Worm (Caenorhabditis elegans): ENCODE data around the gene olrn-1.

Gene olrn-1

ce11 chrX:15492759-15493158 is 44.7 kb upstream of the olrn-1 start (continued):
- TF ChIP-seq nhr-11 (tag; optimal IDR thresholded peaks at IDR 0.05) (no peak), ztf-4 (tag; optimal IDR thresholded peaks at IDR 0.05) (peak; percentile 58), nhr-77 (tag; optimal IDR thresholded peaks at IDR 0.05) (no peak), peb-1 (tag; optimal IDR thresholded peaks at IDR 0.05) (no peak), ztf-11 (tag; optimal IDR thresholded peaks at IDR 0.05) (no peak), nhr-12 (tag; optimal IDR thresholded peaks at IDR 0.05) (no peak)

- TF ChIP-seq sma-9 (GFP tag; optimal IDR thresholded peaks at IDR 0.05) = no peak
- TF ChIP-seq sma-9 (tag; optimal IDR thresholded peaks at IDR 0.05) = no peak
- no peak for TF ChIP-seq ztf-4 (tag; optimal IDR thresholded peaks at IDR 0.05)
- TF ChIP-seq C34F6.9 (tag; optimal IDR thresholded peaks at IDR 0.05) = no peak
- no peak for TF ChIP-seq alr-1 (tag; optimal IDR thresholded peaks at IDR 0.05)
- no peak for TF ChIP-seq unc-39 (tag; optimal IDR thresholded peaks at IDR 0.05)
- no peak for TF ChIP-seq egl-27 (tag; optimal IDR thresholded peaks at IDR 0.05)
- TF ChIP-seq unc-55 (GFP tag; optimal IDR thresholded peaks at IDR 0.05) = no peak
- TF ChIP-seq nhr-21 (tag; optimal IDR thresholded peaks at IDR 0.05) = no peak
- TF ChIP-seq R02D3.7 (tag; optimal IDR thresholded peaks at IDR 0.05) = no peak
Observed at ce11 chrX:15493322-15493721, 44.1 kb upstream of the olrn-1 start, which contains the start of gene gob-1. Gene gob-1, plus strand, starts transcription at chrX:15493602.

- peak; percentile 7 for TF ChIP-seq sma-9 (GFP tag; optimal IDR thresholded peaks at IDR 0.05)
- no peak for TF ChIP-seq sma-9 (tag; optimal IDR thresholded peaks at IDR 0.05)
- TF ChIP-seq nhr-10 (tag; optimal IDR thresholded peaks at IDR 0.05) = no peak
- no peak for TF ChIP-seq skn-1 (tag; optimal IDR thresholded peaks at IDR 0.05)
- no peak for TF ChIP-seq aly-2 (tag; optimal IDR thresholded peaks at IDR 0.05)
- no peak for TF ChIP-seq ZK546.5 (tag; optimal IDR thresholded peaks at IDR 0.05)
- TF ChIP-seq lin-39 (tag; optimal IDR thresholded peaks at IDR 0.05) = no peak
- TF ChIP-seq fos-1 (tag; optimal IDR thresholded peaks at IDR 0.05) = peak; percentile 19
- TF ChIP-seq elt-3 (tag; optimal IDR thresholded peaks at IDR 0.05) = no peak
- peak; percentile 24 for TF ChIP-seq nhr-25 (tag; optimal IDR thresholded peaks at IDR 0.05)
Observed at ce11 chrX:15494154-15494553, 43.3 kb upstream of the olrn-1 start.

- TF ChIP-seq crh-2 (tag; optimal IDR thresholded peaks at IDR 0.05) = peak; percentile 56
- TF ChIP-seq F13H6.1 (tag; optimal IDR thresholded peaks at IDR 0.05) = peak; percentile 52
- TF ChIP-seq lsy-2 (tag; optimal IDR thresholded peaks at IDR 0.05) = peak in 1 of 2 experiments; percentile 23
- no peak for TF ChIP-seq nhr-23 (tag; optimal IDR thresholded peaks at IDR 0.05)
- peak in 1 of 2 experiments; percentile 72 for TF ChIP-seq mdl-1 (tag; optimal IDR thresholded peaks at IDR 0.05)
- peak; percentile 40 for TF ChIP-seq nhr-21 (tag; optimal IDR thresholded peaks at IDR 0.05)
- peak; percentile 38 for TF ChIP-seq fos-1 (tag; optimal IDR thresholded peaks at IDR 0.05)
- TF ChIP-seq sma-3 (GFP tag; optimal IDR thresholded peaks at IDR 0.05) = peak; percentile 32
- TF ChIP-seq nhr-25 (tag; optimal IDR thresholded peaks at IDR 0.05) = peak; percentile 70
- peak; percentile 33 for TF ChIP-seq nhr-129 (tag; optimal IDR thresholded peaks at IDR 0.05)
- TF ChIP-seq sma-9 (GFP tag; optimal IDR thresholded peaks at IDR 0.05) = peak; percentile 55
- TF ChIP-seq sma-9 (tag; optimal IDR thresholded peaks at IDR 0.05) = no peak
- TF ChIP-seq elt-3 (tag; optimal IDR thresholded peaks at IDR 0.05) = no peak
- no peak for TF ChIP-seq nhr-10 (tag; optimal IDR thresholded peaks at IDR 0.05)
Observed at ce11 chrX:15496927-15497605, 40.4 kb upstream of the olrn-1 start, which contains the start of gene suox-1. Gene suox-1, plus strand, starts transcription at chrX:15497555.

ce11 chrX:15502455-15503174 is 34.8 kb upstream of the olrn-1 start, which contains the start of gene H13N06.7:
Gene H13N06.7, plus strand, starts transcription at chrX:15503124.
- TF ChIP-seq nhr-6 (tag; optimal IDR thresholded peaks at IDR 0.05) (no peak), sma-3 (GFP tag; optimal IDR thresholded peaks at IDR 0.05) (no peak), blmp-1 (tag; optimal IDR thresholded peaks at IDR 0.05; ENCODE audit: insufficient read depth) (no peak), nhr-237 (tag; optimal IDR thresholded peaks at IDR 0.05) (no peak), ZK546.5 (tag; optimal IDR thresholded peaks at IDR 0.05) (no peak), F13H6.1 (tag; optimal IDR thresholded peaks at IDR 0.05) (no peak), R02D3.7 (tag; optimal IDR thresholded peaks at IDR 0.05) (no peak), lsy-2 (tag; optimal IDR thresholded peaks at IDR 0.05) (no peak), nhr-25 (tag; optimal IDR thresholded peaks at IDR 0.05) (no peak), ztf-11 (tag; optimal IDR thresholded peaks at IDR 0.05) (no peak)
